Worm (Caenorhabditis elegans): Measurements from ENCODE around the gene cyp-37A1.

ce11 chrII:13966242-13966641 is 50.5 kb downstream of the cyp-37A1 start, which contains the start of gene W07G1.7:
- TF ChIP-seq F10B5.3 (tag; optimal IDR thresholded peaks at IDR 0.05) (no peak), aly-2 (tag; optimal IDR thresholded peaks at IDR 0.05) (no peak), ceh-82 (tag; optimal IDR thresholded peaks at IDR 0.05) (no peak), nhr-10 (tag; optimal IDR thresholded peaks at IDR 0.05) (no peak), dpl-1 (GFP tag; optimal IDR thresholded peaks at IDR 0.05) (no peak), lsy-2 (tag; optimal IDR thresholded peaks at IDR 0.05) (no peak), php-3 (GFP tag; IDR thresholded peaks at IDR 0.05) (no peak), pqm-1 (tag; optimal IDR thresholded peaks at IDR 0.05) (no peak), nhr-77 (tag; optimal IDR thresholded peaks at IDR 0.05) (no peak)
